Worm (Caenorhabditis elegans) whole organism, L4/young adult: ENCODE measurements around the gene R10F2.4.

Source experiments
- W03F9.2 ChIP-seq: fragments of 150-350 bp; optimal IDR thresholded peaks from 2 replicates; lab custom pipeline; 2014; ENCODE audit warnings: missing biosample characterization, missing genetic modification characterization
- dao-5 ChIP-seq: sonication (generic microtip); optimal IDR thresholded peaks from 2 replicates; lab custom pipeline; 2016; ENCODE audit warnings: missing genotype, missing genetic modification characterization, moderate library complexity, missing compliant biosample characterization
- him-1 ChIP-seq: sonication (generic microtip); optimal IDR thresholded peaks from 2 replicates; lab custom pipeline; 2016; ENCODE audit warnings: missing genotype, missing genetic modification reagents, missing genetic modification characterization, missing compliant biosample characterization

DNA sequence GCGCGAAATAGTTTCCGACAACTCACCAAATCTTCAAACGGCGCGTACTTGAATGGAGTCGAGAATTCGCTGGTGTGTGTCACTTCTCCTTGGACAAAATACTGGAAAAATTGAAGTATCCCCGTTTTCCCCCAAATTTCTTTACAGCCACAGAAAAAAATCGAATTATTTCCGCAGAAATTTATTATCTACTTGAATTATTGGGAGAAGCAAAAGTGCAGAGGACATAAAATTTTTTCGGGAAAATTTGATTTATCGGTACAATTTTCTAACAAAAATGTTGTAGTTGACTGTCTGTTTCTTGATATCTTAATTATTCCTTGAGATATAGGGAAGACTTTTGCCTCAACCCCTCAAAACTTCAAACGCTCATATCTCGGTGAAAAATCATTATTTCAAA is at the start of gene R10F2.4:
- TF ChIP-seq him-1 (no peak), dao-5 (tag; lab: Kevin White, UChicago) (no peak), W03F9.2 (no peak)
